Worm (Caenorhabditis elegans) whole organism, mixed stage, embryonic: ENCODE measurements around the gene F07F6.1.
A peak's percentile ranks its signal among the peaks of the same experiment; 100 is the strongest.

ENCODE experiments used
- M03D4.4 ChIP-seq: sonication (generic microtip); optimal IDR thresholded peaks from 2 replicates; lab custom pipeline; 2017; ENCODE audit warnings: mild to moderate bottlenecking, missing genetic modification characterization, missing compliant biosample characterization
- bed-3 ChIP-seq: fragments of 200-800 bp; sonication (Bioruptor generic); optimal IDR thresholded peaks from 3 replicates; lab custom pipeline; 2018; ENCODE audit warnings: mild to moderate bottlenecking, missing genetic modification characterization, moderate library complexity, missing compliant biosample characterization
- blmp-1 ChIP-seq: fragments of 150-350 bp; optimal IDR thresholded peaks from 2 replicates; lab custom pipeline; 2014; ENCODE audit warnings: missing biosample characterization, missing genetic modification characterization
- ceh-39 ChIP-seq: fragments of 150-350 bp; optimal IDR thresholded peaks from 2 replicates; lab custom pipeline; 2014; ENCODE audit warnings: missing biosample characterization, missing genetic modification characterization
- ceh-43 ChIP-seq: fragments of 200-800 bp; sonication (Bioruptor generic); optimal IDR thresholded peaks from 2 replicates; lab custom pipeline; 2018; ENCODE audit warnings: mild to moderate bottlenecking, missing genetic modification characterization, moderate library complexity, missing compliant biosample characterization
- ceh-83 ChIP-seq: fragments of 200-800 bp; sonication (Bioruptor generic); optimal IDR thresholded peaks from 2 replicates; lab custom pipeline; 2018; ENCODE audit warnings: mild to moderate bottlenecking, missing genetic modification characterization, missing compliant biosample characterization
- ces-1 ChIP-seq: fragments of 150-350 bp; optimal IDR thresholded peaks from 2 replicates; lab custom pipeline; 2014; ENCODE audit warnings: missing biosample characterization, missing genetic modification reagents, missing genetic modification characterization
- cnd-1 ChIP-seq: fragments of 200-800 bp; sonication (Bioruptor generic); optimal IDR thresholded peaks from 2 replicates; lab custom pipeline; 2018; ENCODE audit warnings: mild to moderate bottlenecking, missing genetic modification characterization, missing compliant biosample characterization
- drap-1 ChIP-seq: fragments of 200-800 bp; sonication (Bioruptor generic); optimal IDR thresholded peaks from 3 replicates; lab custom pipeline; 2018; ENCODE audit warnings: mild to moderate bottlenecking, missing genetic modification characterization, missing compliant biosample characterization
- elt-1 ChIP-seq: sonication (generic microtip); optimal IDR thresholded peaks from 2 replicates; lab custom pipeline; 2017; ENCODE audit warnings: missing genetic modification characterization, mild to moderate bottlenecking, missing compliant biosample characterization, antibody characterized with exemption, moderate library complexity, borderline replicate concordance; ENCODE audit not compliant: insufficient read depth
- elt-3 ChIP-seq: fragments of 150-350 bp; optimal IDR thresholded peaks from 2 replicates; lab custom pipeline; 2014; ENCODE audit warnings: missing biosample characterization, missing genetic modification characterization
- flh-1 ChIP-seq: fragments of 200-800 bp; sonication (Bioruptor generic); optimal IDR thresholded peaks from 2 replicates; lab custom pipeline; 2018; ENCODE audit warnings: mild to moderate bottlenecking, missing genetic modification characterization, moderate library complexity, missing compliant biosample characterization
- ham-2 ChIP-seq: fragments of 200-800 bp; sonication (Bioruptor generic); optimal IDR thresholded peaks from 2 replicates; lab custom pipeline; 2018; ENCODE audit warnings: mild to moderate bottlenecking, missing genetic modification characterization, missing compliant biosample characterization
- hlh-1 ChIP-seq: fragments of 150-350 bp; optimal IDR thresholded peaks from 2 replicates; lab custom pipeline; 2014; ENCODE audit warnings: missing biosample characterization, missing genetic modification reagents, missing genetic modification characterization
- lin-13 ChIP-seq: fragments of 150-350 bp; optimal IDR thresholded peaks from 2 replicates; lab custom pipeline; 2014; ENCODE audit warnings: missing biosample characterization, missing genetic modification characterization
- lin-32 ChIP-seq: fragments of 200-800 bp; sonication (Bioruptor generic); optimal IDR thresholded peaks from 2 replicates; lab custom pipeline; 2018; ENCODE audit warnings: mild to moderate bottlenecking, missing genetic modification characterization, missing compliant biosample characterization
- lsy-2 ChIP-seq: fragments of 150-350 bp; optimal IDR thresholded peaks from 2 replicates; lab custom pipeline; 2014; ENCODE audit warnings: missing biosample characterization, missing genetic modification characterization
- mep-1 ChIP-seq: fragments of 150-350 bp; optimal IDR thresholded peaks from 2 replicates; lab custom pipeline; 2017; ENCODE audit warnings: missing biosample characterization, missing genetic modification reagents, missing genetic modification characterization, inconsistent platforms
- nhr-12 ChIP-seq: fragments of 150-350 bp; optimal IDR thresholded peaks from 2 replicates; lab custom pipeline; 2014; ENCODE audit warnings: missing biosample characterization, missing genetic modification characterization
- nhr-2 ChIP-seq: fragments of 150-350 bp; optimal IDR thresholded peaks from 2 replicates; lab custom pipeline; 2014; ENCODE audit warnings: missing biosample characterization, missing genetic modification characterization
- nhr-237 ChIP-seq: fragments of 150-350 bp; optimal IDR thresholded peaks from 2 replicates; lab custom pipeline; 2014; ENCODE audit warnings: missing biosample characterization, missing genetic modification characterization
- nhr-28 ChIP-seq: fragments of 150-350 bp; optimal IDR thresholded peaks from 2 replicates; lab custom pipeline; 2014; ENCODE audit warnings: missing biosample characterization, missing genetic modification characterization
- pha-4 ChIP-seq: fragments of 150-350 bp; optimal IDR thresholded peaks from 2 replicates; lab custom pipeline; 2018; ENCODE audit warnings: missing biosample characterization, missing genetic modification reagents, missing genetic modification characterization
- sem-2 ChIP-seq: fragments of 200-800 bp; sonication (Bioruptor generic); optimal IDR thresholded peaks from 2 replicates; lab custom pipeline; 2018; ENCODE audit warnings: mild to moderate bottlenecking, missing genetic modification characterization, missing compliant biosample characterization
- snpc-4 ChIP-seq: fragments of 150-350 bp; optimal IDR thresholded peaks from 2 replicates; lab custom pipeline; 2014; ENCODE audit warnings: missing biosample characterization, missing genetic modification characterization
- sptf-1 ChIP-seq: sonication (generic microtip); optimal IDR thresholded peaks from 2 replicates; lab custom pipeline; 2017; ENCODE audit warnings: mild to moderate bottlenecking, missing genetic modification characterization, moderate library complexity, missing compliant biosample characterization
- tbx-8 ChIP-seq: fragments of 200-800 bp; sonication (Bioruptor generic); optimal IDR thresholded peaks from 2 replicates; lab custom pipeline; 2018; ENCODE audit warnings: mild to moderate bottlenecking, missing genetic modification characterization, moderate library complexity, missing compliant biosample characterization
- unc-120 ChIP-seq: sonication (generic microtip); optimal IDR thresholded peaks from 2 replicates; lab custom pipeline; 2017; ENCODE audit warnings: missing genetic modification characterization, missing compliant biosample characterization; ENCODE audit not compliant: poor library complexity, severe bottlenecking
- unc-39 ChIP-seq: fragments of 150-350 bp; optimal IDR thresholded peaks from 2 replicates; lab custom pipeline; 2014; ENCODE audit warnings: missing biosample characterization, missing genetic modification characterization
- unc-62 ChIP-seq: fragments of 150-350 bp; optimal IDR thresholded peaks from 2 replicates; lab custom pipeline; 2014; ENCODE audit warnings: missing biosample characterization, missing genetic modification reagents, missing genetic modification characterization
- ztf-11 ChIP-seq: fragments of 150-350 bp; optimal IDR thresholded peaks from 2 replicates; lab custom pipeline; 2014; ENCODE audit warnings: missing biosample characterization, missing genetic modification characterization

F07F6.1 gene

ce11 chrII:5465729-5466408 lies 28.2 kb downstream of the F07F6.1 start, which contains the start of gene clr-1:
TSS of gene clr-1 (plus strand) at chrII:5466358.
- TF ChIP-seq sptf-1 (no peak), nhr-2 (tag; lab: Kevin White, UChicago) (no peak), ceh-39 (tag; lab: Kevin White, UChicago) (no peak), nhr-12 (tag; lab: Kevin White, UChicago) (no peak), flh-1 (no peak), snpc-4 (tag; lab: Kevin White, UChicago) (no peak), unc-120 (peak; percentile 27), cnd-1 (tag; lab: Kevin White, UChicago) (no peak), unc-62 (GFP tag; lab: Kevin White, UChicago) (no peak), hlh-1 (tag; lab: Kevin White, UChicago) (peak; percentile 74), drap-1 (GFP tag; lab: Kevin White, UChicago) (no peak), ceh-83 (GFP tag; lab: Kevin White, UChicago) (no peak), sem-2 (no peak), elt-3 (tag; lab: Kevin White, UChicago) (no peak), pha-4 (tag; lab: Kevin White, UChicago) (no peak)

DNA sequence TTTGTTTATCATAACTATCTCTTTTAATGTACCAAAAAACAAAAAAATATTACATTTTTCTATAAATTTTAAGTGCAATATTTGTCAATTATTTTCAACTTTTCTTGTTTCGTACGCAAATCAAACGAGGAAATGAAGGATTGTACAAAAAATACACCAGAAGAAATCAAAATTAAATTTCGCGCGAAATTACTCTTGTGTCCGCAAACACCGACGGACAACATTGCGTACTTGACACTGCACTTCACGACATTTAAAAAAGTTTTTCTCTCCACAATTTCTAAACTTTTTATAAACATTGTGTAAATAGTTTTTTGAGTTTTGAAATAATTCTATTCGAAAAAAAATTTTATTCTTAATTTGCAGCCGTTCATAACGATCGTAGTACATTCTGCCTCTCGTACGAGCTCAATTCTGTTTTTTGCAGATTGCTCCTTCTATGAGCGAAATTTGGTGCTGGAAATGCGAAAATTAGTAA lies 36.3 kb downstream of the F07F6.1 start, which contains the start of gene mrps-16:
TSS of gene mrps-16 (plus strand) at position 428 of the 478 bp plus-strand sequence.
- TF ChIP-seq flh-1 (no peak), snpc-4 (tag; lab: Kevin White, UChicago) (no peak), unc-39 (tag; lab: Kevin White, UChicago) (no peak), ceh-43 (GFP tag; lab: Kevin White, UChicago) (no peak), ham-2 (no peak), nhr-237 (tag; lab: Kevin White, UChicago) (peak; percentile 34), lin-13 (tag; lab: Kevin White, UChicago) (peak; percentile 42), bed-3 (no peak), mep-1 (tag; lab: Kevin White, UChicago) (peak; percentile 11), ztf-11 (tag; lab: Kevin White, UChicago) (no peak), lin-32 (GFP tag; lab: Kevin White, UChicago) (no peak), ces-1 (GFP tag; lab: Kevin White, UChicago) (peak; percentile 84), M03D4.4 (no peak), tbx-8 (GFP tag; lab: Kevin White, UChicago) (no peak), blmp-1 (tag; lab: Kevin White, UChicago) (no peak), lsy-2 (peak; percentile 73), ceh-39 (tag; lab: Kevin White, UChicago) (no peak)

DNA sequence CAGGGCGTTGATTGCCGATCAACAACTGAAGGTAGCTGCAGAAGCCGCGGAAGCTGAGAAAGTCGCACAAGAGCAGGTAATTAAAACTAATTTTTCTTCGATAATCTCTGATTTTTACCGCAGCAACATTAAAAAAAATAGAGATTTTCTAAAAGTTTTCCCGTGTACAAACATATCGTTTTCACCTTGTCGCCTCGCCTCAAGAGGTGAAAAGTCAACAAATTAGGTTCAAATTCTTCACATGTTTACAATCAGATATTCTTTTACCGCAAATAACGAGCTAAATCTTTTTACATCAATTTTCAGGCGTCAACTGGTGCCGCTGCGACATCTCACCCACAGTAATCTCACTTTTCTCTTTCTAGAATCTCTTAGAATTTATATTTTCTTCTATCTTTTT lies 37.3 kb downstream of the F07F6.1 start, which contains the start of gene ilcr-2:
TSS of gene ilcr-2 (plus strand) at position 301 of the 400 bp plus-strand sequence.
- TF ChIP-seq ztf-11 (tag; lab: Kevin White, UChicago) (no peak), cnd-1 (tag; lab: Kevin White, UChicago) (no peak), elt-1 (tag; lab: Kevin White, UChicago) (no peak), pha-4 (tag; lab: Kevin White, UChicago) (no peak), ceh-43 (GFP tag; lab: Kevin White, UChicago) (no peak), bed-3 (no peak), ces-1 (GFP tag; lab: Kevin White, UChicago) (no peak), tbx-8 (GFP tag; lab: Kevin White, UChicago) (no peak)
- TF ChIP-seq, all 35 proteins: peak for 0

DNA sequence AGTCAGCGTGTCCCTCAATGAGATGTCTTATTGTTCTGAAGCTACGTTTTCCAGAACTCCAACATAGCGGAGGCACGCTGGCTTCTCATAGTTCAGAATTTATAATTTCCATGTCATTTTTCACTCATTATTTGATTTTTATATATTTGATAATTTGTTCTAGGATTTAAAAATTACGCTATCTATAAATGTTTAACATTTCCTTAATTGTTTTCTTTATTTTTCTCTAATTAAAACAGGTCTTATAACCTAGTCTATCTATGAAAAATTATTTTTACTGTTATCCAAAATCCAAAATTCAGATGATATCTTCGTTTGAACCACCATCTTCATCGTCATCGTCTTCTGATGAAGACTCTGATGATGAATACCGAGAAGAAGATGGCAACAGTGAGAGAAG lies 40.6 kb downstream of the F07F6.1 start, which contains the start of gene F56D1.1:
TSS of gene F56D1.1 (plus strand) at position 301 of the 400 bp plus-strand sequence.
- TF ChIP-seq nhr-237 (tag; lab: Kevin White, UChicago) (no peak), M03D4.4 (no peak), ceh-43 (GFP tag; lab: Kevin White, UChicago) (no peak), ztf-11 (tag; lab: Kevin White, UChicago) (no peak), nhr-28 (tag; lab: Kevin White, UChicago) (no peak), sem-2 (no peak), ham-2 (no peak), mep-1 (tag; lab: Kevin White, UChicago) (no peak)
